Worm (Caenorhabditis elegans): ENCODE data around the gene flp-20.

DNA sequence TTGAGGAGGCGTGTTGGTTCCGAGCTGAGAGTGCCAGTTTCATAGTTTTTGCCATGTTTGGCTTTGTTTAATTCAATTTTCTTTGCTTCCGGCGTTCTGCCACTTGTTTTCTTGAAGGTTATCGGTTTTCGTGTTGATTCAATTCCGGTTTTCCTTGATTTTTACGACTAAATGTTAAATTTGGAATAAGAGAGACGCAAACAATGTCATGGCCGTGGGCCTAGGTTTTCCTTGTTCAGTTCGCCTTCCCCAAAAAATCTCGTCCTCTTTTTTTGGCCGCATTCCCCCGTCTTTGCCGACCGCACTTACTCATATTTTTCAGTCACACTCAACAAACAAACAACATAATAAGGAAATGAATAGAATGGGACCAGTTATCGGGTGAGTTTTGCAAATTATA, 44.1 kb upstream of the flp-20 start, which contains the start of gene C23F12.9:
- TF ChIP-seq mdl-1 (tag; optimal IDR thresholded peaks at IDR 0.05) (no peak), zag-1 (tag; optimal IDR thresholded peaks at IDR 0.05) (no peak)

All from whole organism, L2 larva.